Worm (Caenorhabditis elegans): ENCODE results near the gene Y39A1A.16.

The Y39A1A.16 gene

ce11 chrIII:10638339-10639021 lies 40.6 kb upstream of the Y39A1A.16 start, which contains the start of gene Y39A1A.27:
Gene Y39A1A.27 (plus strand): TSS chrIII:10638971.
- no peak for TF ChIP-seq med-1 (GFP tag; optimal IDR thresholded peaks at IDR 0.05; ENCODE audit: insufficient read depth)
- TF ChIP-seq tab-1 (GFP tag; IDR thresholded peaks at IDR 0.05) = no peak
- no peak for TF ChIP-seq ztf-29 (GFP tag; IDR thresholded peaks at IDR 0.05)
- TF ChIP-seq ref-1 (GFP tag; conservative IDR thresholded peaks at IDR 0.05) = no peak

DNA sequence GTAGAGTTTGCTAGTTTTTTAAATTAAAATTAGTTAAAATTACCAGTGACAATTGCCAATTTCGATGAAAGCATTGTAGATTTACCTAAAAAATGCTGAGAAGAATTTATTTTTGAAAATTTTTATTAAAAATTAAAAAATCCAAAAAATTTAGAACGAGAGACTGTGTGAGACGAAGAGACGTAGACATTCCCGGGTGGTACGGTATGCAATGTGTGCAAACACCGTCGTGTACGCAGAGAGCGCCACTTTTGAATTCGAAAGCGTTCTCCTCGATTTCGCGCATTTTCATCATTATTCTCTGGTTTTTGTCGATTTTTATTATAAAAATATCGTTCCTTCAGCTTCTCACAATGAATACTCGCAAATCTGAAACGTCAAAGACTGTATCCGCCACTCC lies 36.3 kb upstream of the Y39A1A.16 start, which contains the start of the genes dhs-11 and orc-1:
TSS of gene dhs-11 (minus strand) at position 85 of the 400 bp plus-strand sequence.
TSS of gene orc-1 (plus strand) at position 349 of the 400 bp plus-strand sequence.
- TF ChIP-seq T22C8.4 (GFP tag; IDR thresholded peaks at IDR 0.05) = no peak
- TF ChIP-seq ztf-23 (GFP tag; IDR thresholded peaks at IDR 0.05) = no peak
- TF ChIP-seq cog-1 (tag; optimal IDR thresholded peaks at IDR 0.05) = no peak
- no peak for TF ChIP-seq flt-1 (GFP tag; IDR thresholded peaks at IDR 0.05)
- no peak for TF ChIP-seq klf-2 (GFP tag; conservative IDR thresholded peaks at IDR 0.05)
- no peak for TF ChIP-seq ref-1 (GFP tag; conservative IDR thresholded peaks at IDR 0.05)
- no peak for TF ChIP-seq tab-1 (GFP tag; IDR thresholded peaks at IDR 0.05)

ce11 chrIII:10646094-10646493 lies 33.0 kb upstream of the Y39A1A.16 start, which contains the start of gene orc-4:
Gene orc-4 (plus strand): TSS chrIII:10646170.
- TF ChIP-seq tab-1 (GFP tag; IDR thresholded peaks at IDR 0.05) = no peak

- TF ChIP-seq ztf-23 (GFP tag; IDR thresholded peaks at IDR 0.05) = no peak
Observed at ce11 chrIII:10649219-10649618, 29.9 kb upstream of the Y39A1A.16 start, which contains the start of gene emg-1. Gene emg-1 (plus strand): TSS chrIII:10649519.

DNA sequence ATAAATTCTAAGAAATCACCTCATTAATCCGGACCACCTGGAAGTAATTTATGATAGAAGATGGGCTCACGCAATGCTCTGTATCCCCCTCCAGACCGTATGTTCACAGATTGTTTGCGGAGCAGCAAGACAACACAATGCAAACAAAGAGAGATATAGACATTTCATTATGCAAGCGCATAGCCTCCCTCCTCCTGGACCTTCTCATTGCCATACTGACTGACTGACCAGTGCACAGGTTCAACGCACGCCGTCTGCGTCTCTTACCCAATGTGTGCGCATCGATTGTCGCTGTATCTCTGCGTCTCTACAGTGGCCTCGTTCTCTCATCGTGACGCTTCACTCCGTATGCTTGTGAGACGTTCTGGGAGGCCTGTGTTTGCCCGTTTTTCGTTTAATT lies 27.4 kb upstream of the Y39A1A.16 start:
- no peak for TF ChIP-seq tab-1 (GFP tag; IDR thresholded peaks at IDR 0.05)
- TF ChIP-seq med-1 (GFP tag; optimal IDR thresholded peaks at IDR 0.05; ENCODE audit: insufficient read depth) = no peak
- TF ChIP-seq cog-1 (tag; optimal IDR thresholded peaks at IDR 0.05) = peak; percentile 53
- peak; percentile 69; the same call in 1 of the 2 replicates for TF ChIP-seq T22C8.4 (GFP tag; IDR thresholded peaks at IDR 0.05)
- no peak for TF ChIP-seq klf-2 (GFP tag; conservative IDR thresholded peaks at IDR 0.05)
- TF ChIP-seq flt-1 (GFP tag; IDR thresholded peaks at IDR 0.05) = peak; percentile 57; the same call in 1 of the 2 replicates

DNA sequence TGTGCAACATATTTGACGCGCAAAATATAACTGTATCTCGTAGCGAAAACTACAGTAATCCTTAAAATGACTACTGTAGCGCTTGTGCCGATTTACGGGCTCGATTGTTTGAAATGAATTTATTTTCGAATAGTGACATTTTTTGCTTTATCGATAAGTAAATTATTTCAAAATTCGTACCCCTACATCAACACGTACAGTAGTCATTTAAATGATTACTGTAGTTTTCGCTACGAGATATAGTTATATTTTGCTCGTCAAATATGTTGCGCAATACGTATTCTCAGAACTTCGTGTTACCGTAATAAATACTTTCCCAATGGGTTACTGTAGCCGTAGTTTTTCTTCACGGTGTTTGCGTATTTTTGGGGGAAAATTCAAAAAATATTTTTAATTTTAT lies 26.2 kb upstream of the Y39A1A.16 start:
- TF ChIP-seq ztf-23 (GFP tag; IDR thresholded peaks at IDR 0.05) = no peak
- TF ChIP-seq ztf-29 (GFP tag; IDR thresholded peaks at IDR 0.05) = no peak
- no peak for TF ChIP-seq T22C8.4 (GFP tag; IDR thresholded peaks at IDR 0.05)

DNA sequence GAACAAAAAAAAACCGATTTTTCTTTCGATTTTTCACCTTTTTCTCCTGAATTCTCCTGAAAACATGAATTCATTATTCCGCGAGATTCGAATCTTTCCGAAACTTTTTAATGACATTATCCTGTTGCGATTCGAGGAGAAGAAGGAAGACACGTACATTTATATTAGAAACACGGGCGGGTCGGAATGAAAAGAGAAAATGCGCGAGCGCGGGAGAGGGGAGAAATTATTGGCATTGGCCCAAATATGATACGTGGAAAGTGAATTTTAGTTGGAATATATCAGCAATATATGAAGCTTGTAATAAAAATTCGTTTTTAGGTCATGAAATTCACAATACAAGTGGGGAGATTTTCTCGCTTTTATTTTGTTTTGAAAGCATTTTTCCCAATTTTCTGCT lies 25.6 kb upstream of the Y39A1A.16 start:
- no peak for TF ChIP-seq ref-1 (GFP tag; conservative IDR thresholded peaks at IDR 0.05)
- no peak for TF ChIP-seq ztf-29 (GFP tag; IDR thresholded peaks at IDR 0.05)
- TF ChIP-seq flt-1 (GFP tag; IDR thresholded peaks at IDR 0.05) = no peak
- TF ChIP-seq cog-1 (tag; optimal IDR thresholded peaks at IDR 0.05) = no peak
- TF ChIP-seq T22C8.4 (GFP tag; IDR thresholded peaks at IDR 0.05) = no peak
- no peak for TF ChIP-seq ztf-23 (GFP tag; IDR thresholded peaks at IDR 0.05)
- TF ChIP-seq klf-2 (GFP tag; conservative IDR thresholded peaks at IDR 0.05) = no peak
- no peak for TF ChIP-seq tab-1 (GFP tag; IDR thresholded peaks at IDR 0.05)
- no peak for TF ChIP-seq med-1 (GFP tag; optimal IDR thresholded peaks at IDR 0.05; ENCODE audit: insufficient read depth)

ce11 chrIII:10654718-10655117 lies 24.4 kb upstream of the Y39A1A.16 start, which contains the start of gene cnt-2:
Gene cnt-2 (plus strand): TSS chrIII:10655018.
- TF ChIP-seq ztf-23 (GFP tag; IDR thresholded peaks at IDR 0.05) (no peak), T22C8.4 (GFP tag; IDR thresholded peaks at IDR 0.05) (no peak), med-1 (GFP tag; optimal IDR thresholded peaks at IDR 0.05; ENCODE audit: insufficient read depth) (no peak), cog-1 (tag; optimal IDR thresholded peaks at IDR 0.05) (no peak), ref-1 (GFP tag; conservative IDR thresholded peaks at IDR 0.05) (no peak), klf-2 (GFP tag; conservative IDR thresholded peaks at IDR 0.05) (no peak), flt-1 (GFP tag; IDR thresholded peaks at IDR 0.05) (no peak), ztf-29 (GFP tag; IDR thresholded peaks at IDR 0.05) (no peak), tab-1 (GFP tag; IDR thresholded peaks at IDR 0.05) (no peak)

ce11 chrIII:10656069-10656468 lies 23.0 kb upstream of the Y39A1A.16 start:
- TF ChIP-seq ref-1 (GFP tag; conservative IDR thresholded peaks at IDR 0.05) = no peak
- TF ChIP-seq med-1 (GFP tag; optimal IDR thresholded peaks at IDR 0.05; ENCODE audit: insufficient read depth) = no peak
- TF ChIP-seq cog-1 (tag; optimal IDR thresholded peaks at IDR 0.05) = no peak
- TF ChIP-seq T22C8.4 (GFP tag; IDR thresholded peaks at IDR 0.05) = no peak
- TF ChIP-seq ztf-29 (GFP tag; IDR thresholded peaks at IDR 0.05) = no peak
- no peak for TF ChIP-seq klf-2 (GFP tag; conservative IDR thresholded peaks at IDR 0.05)
- TF ChIP-seq ztf-23 (GFP tag; IDR thresholded peaks at IDR 0.05) = no peak
- TF ChIP-seq tab-1 (GFP tag; IDR thresholded peaks at IDR 0.05) = no peak
- TF ChIP-seq flt-1 (GFP tag; IDR thresholded peaks at IDR 0.05) = no peak

DNA sequence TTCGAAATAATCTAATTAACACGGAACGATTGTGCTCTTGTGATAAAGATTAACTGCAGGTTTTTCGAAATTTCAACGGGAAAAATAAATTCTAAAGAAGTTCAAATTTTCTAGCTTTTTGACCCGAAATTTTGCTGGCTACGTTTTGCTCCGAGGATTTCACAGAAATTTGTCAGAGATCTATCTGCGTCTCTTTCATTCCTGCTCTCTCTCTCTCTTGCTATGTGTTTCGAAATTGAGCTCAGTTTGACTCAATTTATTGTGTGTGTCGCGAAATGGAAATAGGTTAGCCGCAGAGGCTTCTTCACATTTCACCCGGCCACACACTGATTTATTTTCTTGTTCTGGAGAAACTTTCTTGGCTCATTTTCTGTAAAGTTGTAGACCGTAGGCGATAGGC lies 21.4 kb upstream of the Y39A1A.16 start:
- TF ChIP-seq flt-1 (GFP tag; IDR thresholded peaks at IDR 0.05) (no peak), ref-1 (GFP tag; conservative IDR thresholded peaks at IDR 0.05) (no peak), tab-1 (GFP tag; IDR thresholded peaks at IDR 0.05) (no peak), med-1 (GFP tag; optimal IDR thresholded peaks at IDR 0.05; ENCODE audit: insufficient read depth) (no peak), ztf-29 (GFP tag; IDR thresholded peaks at IDR 0.05) (no peak), klf-2 (GFP tag; conservative IDR thresholded peaks at IDR 0.05) (no peak), ztf-23 (GFP tag; IDR thresholded peaks at IDR 0.05) (no peak), T22C8.4 (GFP tag; IDR thresholded peaks at IDR 0.05) (no peak), cog-1 (tag; optimal IDR thresholded peaks at IDR 0.05) (no peak)

Measured in whole organism, midembryonic.